Worm (Caenorhabditis elegans) whole organism, L1 larva: ENCODE data around the gene bud-31.

Experiments used
- isw-1 ChIP-seq: fragments of 200-800 bp; sonication (Bioruptor generic); IDR thresholded peaks from 2 replicates; pipeline ENCODE4 v1.3.6; 2022; ENCODE audit warnings: missing genetic modification characterization, missing compliant biosample characterization
- mep-1 ChIP-seq: fragments of 150-350 bp; optimal IDR thresholded peaks from 2 replicates; lab custom pipeline; 2014; ENCODE audit warnings: missing biosample characterization, missing genetic modification characterization
- nhr-11 ChIP-seq: fragments of 150-350 bp; optimal IDR thresholded peaks from 2 replicates; lab custom pipeline; 2014; ENCODE audit warnings: missing biosample characterization, missing genetic modification characterization
- nhr-71 ChIP-seq: sonication (generic microtip); optimal IDR thresholded peaks from 2 replicates; lab custom pipeline; 2016; ENCODE audit warnings: mild to moderate bottlenecking, missing genetic modification characterization, moderate library complexity, missing compliant biosample characterization

DNA sequence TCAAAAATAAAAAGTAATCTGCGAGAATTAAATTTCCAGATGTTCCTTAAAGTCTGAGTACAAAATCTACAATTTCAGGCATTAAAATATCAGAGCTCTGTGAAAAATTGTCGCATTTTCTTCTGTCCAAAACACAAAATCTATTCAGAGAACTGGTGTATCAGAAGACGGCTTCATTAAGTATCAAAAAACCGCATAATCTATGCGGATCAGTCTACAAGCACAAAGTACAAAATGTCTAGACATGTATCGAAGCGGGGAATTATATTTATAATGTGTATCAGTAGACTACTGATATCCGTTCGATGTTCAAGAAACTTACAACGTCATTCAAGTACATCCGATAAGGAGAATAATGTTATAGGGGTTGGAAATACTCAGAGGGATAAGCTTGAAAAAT lies 26.8 kb downstream of the bud-31 start:
- TF ChIP-seq isw-1, result no peak
- no peak for TF ChIP-seq nhr-11 (tag; lab: Kevin White, UChicago)
- peak; percentile 71 for TF ChIP-seq nhr-71 (tag; lab: Kevin White, UChicago)
- no peak for TF ChIP-seq mep-1 (tag; lab: Kevin White, UChicago)
